Worm (Caenorhabditis elegans): ENCODE results near the gene hosl-1.

DNA sequence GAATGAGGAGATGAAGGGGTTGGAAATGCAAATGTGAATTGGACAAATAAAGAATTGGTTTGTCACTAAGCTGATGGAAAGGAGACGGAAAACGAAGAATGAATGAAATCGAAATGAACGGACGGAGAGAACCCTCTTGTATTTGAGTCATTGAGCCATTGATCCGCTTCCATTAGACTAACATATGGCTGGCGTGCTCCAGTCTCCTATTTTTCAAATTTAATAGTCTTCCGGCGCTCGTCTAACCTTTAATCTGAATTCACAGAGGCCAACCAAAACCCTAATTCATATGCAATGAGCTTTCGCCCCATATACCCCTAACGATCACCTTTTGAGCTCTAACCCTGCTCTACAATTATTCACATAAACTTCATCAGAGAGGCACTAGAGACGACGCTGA, 14.9 kb upstream of the hosl-1 start, which contains the start of gene C46C11.3:
- TF ChIP-seq scrt-1 (GFP tag; IDR thresholded peaks at IDR 0.05) (no peak), tbx-11 (GFP tag; IDR thresholded peaks at IDR 0.05) (no peak)
